Fruit fly (Drosophila melanogaster): Measurements from ENCODE around the gene CG42570.

Gene CG42570

DNA sequence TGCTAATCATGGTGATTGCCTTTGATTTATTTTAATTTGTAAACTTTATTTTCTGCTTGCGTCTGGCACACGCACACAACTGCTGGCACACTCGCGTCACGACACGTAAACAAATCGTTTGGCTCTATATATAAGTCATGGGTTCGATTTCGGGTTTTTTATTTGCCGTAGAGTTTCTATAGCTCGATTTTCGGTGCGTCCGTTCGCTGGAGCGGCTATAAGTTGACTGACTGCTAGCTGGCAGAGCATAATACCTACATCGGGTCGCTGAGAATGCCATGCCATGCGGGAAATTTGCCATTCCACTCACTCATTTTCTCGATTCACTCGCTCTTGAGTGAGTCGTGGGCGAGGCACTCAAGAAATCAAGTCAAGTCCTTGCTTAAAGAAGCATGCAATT, 10.6 kb downstream of the CG42570 start, which contains the start of gene comm:
Gene comm, minus strand, starts transcription at position 236 of the 400 bp plus-strand sequence.
- no peak for TF ChIP-seq CG15011 (GFP tag; optimal IDR thresholded peaks at IDR 0.05)
- no peak for TF ChIP-seq jing (GFP tag; optimal IDR thresholded peaks at IDR 0.05)
- TF ChIP-seq CG10462 (GFP tag; optimal IDR thresholded peaks at IDR 0.05) = no peak
- no peak for TF ChIP-seq CG5245 (GFP tag; optimal IDR thresholded peaks at IDR 0.05)
- TF ChIP-seq CG30431 (GFP tag; optimal IDR thresholded peaks at IDR 0.05) = no peak
- peak in 1 of 3 experiments; percentile 14 for TF ChIP-seq Stat92E (GFP tag; optimal IDR thresholded peaks at IDR 0.05)
- peak; percentile 28 for TF ChIP-seq Hmr (GFP tag; optimal IDR thresholded peaks at IDR 0.05)
- TF ChIP-seq dysf (GFP tag; IDR thresholded peaks at IDR 0.05) = peak; percentile 7; the same call in 1 of the 3 replicates
- no peak for TF ChIP-seq CG16815 (GFP tag; optimal IDR thresholded peaks at IDR 0.05)
- peak; percentile 33; the same call in 1 of the 2 replicates for TF ChIP-seq CG1024 (GFP tag; IDR thresholded peaks at IDR 0.05)
- no peak for TF ChIP-seq nmo (GFP tag; optimal IDR thresholded peaks at IDR 0.05)
- no peak for TF ChIP-seq CG6654 (GFP tag; optimal IDR thresholded peaks at IDR 0.05)
- no peak for TF ChIP-seq emc (GFP tag; optimal IDR thresholded peaks at IDR 0.05)
- no peak for TF ChIP-seq CoRest (tag; optimal IDR thresholded peaks at IDR 0.05)
- no peak for TF ChIP-seq CG4854 (GFP tag; optimal IDR thresholded peaks at IDR 0.05)
- no peak for TF ChIP-seq Atf3 (GFP tag; optimal IDR thresholded peaks at IDR 0.05)
- TF ChIP-seq CG7786 (GFP tag; optimal IDR thresholded peaks at IDR 0.05) = no peak
- TF ChIP-seq fd64A (GFP tag; optimal IDR thresholded peaks at IDR 0.05) = no peak
- no peak for TF ChIP-seq CG9932 (GFP tag; IDR thresholded peaks at IDR 0.05)
- TF ChIP-seq Lpt (GFP tag; optimal IDR thresholded peaks at IDR 0.05) = no peak
- TF ChIP-seq vvl (GFP tag; IDR thresholded peaks at IDR 0.05) = peak; percentile 82
- peak; percentile 32 for TF ChIP-seq CG12299 (tag; optimal IDR thresholded peaks at IDR 0.05)
- TF ChIP-seq CG17612 (GFP tag; IDR thresholded peaks at IDR 0.05) = no peak
- 0 out of 2 replicates have a peak, but pooled peaks have one; percentile 41 for TF ChIP-seq onecut (GFP tag; IDR thresholded peaks at IDR 0.05)
- TF ChIP-seq psq (GFP tag; optimal IDR thresholded peaks at IDR 0.05) = no peak
- peak; percentile 15 for TF ChIP-seq dmrt99B (tag; optimal IDR thresholded peaks at IDR 0.05)
- TF ChIP-seq mam (GFP tag; optimal IDR thresholded peaks at IDR 0.05) = no peak
- TF ChIP-seq CG17568 (GFP tag; optimal IDR thresholded peaks at IDR 0.05) = peak; percentile 33
- 0 out of 2 replicates have a peak, but pooled peaks have one; percentile 13 for TF ChIP-seq CG6689 (GFP tag; IDR thresholded peaks at IDR 0.05)
- TF ChIP-seq CG5180 (GFP tag; optimal IDR thresholded peaks at IDR 0.05) = no peak
- TF ChIP-seq Jarid2 (GFP tag; optimal IDR thresholded peaks at IDR 0.05) = peak; percentile 100
- no peak for TF ChIP-seq usp (GFP tag; optimal IDR thresholded peaks at IDR 0.05)
- TF ChIP-seq CG8765 (GFP tag; IDR thresholded peaks at IDR 0.05) = peak; percentile 17; the same call in 1 of the 2 replicates
- no peak for TF ChIP-seq H2.0 (GFP tag; IDR thresholded peaks at IDR 0.05)
- peak; percentile 27 for TF ChIP-seq CG1603 (tag; optimal IDR thresholded peaks at IDR 0.05)
- no peak for TF ChIP-seq Ssrp (tag; optimal IDR thresholded peaks at IDR 0.05)
- no peak; the same call in 2 of the 3 replicates for TF ChIP-seq mld (GFP tag; IDR thresholded peaks at IDR 0.05; ENCODE audit: partially characterized antibody)
- peak; percentile 1 for TF ChIP-seq ac (GFP tag; optimal IDR thresholded peaks at IDR 0.05)
- 0 out of 3 replicates have a peak, but pooled peaks have one; percentile 36 for TF ChIP-seq CG6175 (GFP tag; IDR thresholded peaks at IDR 0.05)
- TF ChIP-seq CG8944 (GFP tag; optimal IDR thresholded peaks at IDR 0.05) = no peak
- TF ChIP-seq CG14667 (GFP tag; IDR thresholded peaks at IDR 0.05) = no peak
- TF ChIP-seq Optix (GFP tag; IDR thresholded peaks at IDR 0.05) = no peak
- no peak for TF ChIP-seq CG4282 (GFP tag; optimal IDR thresholded peaks at IDR 0.05)
- no peak for TF ChIP-seq ttk (GFP tag; IDR thresholded peaks at IDR 0.05)
- no peak for TF ChIP-seq CG8388 (GFP tag; optimal IDR thresholded peaks at IDR 0.05)
- peak; percentile 41 for TF ChIP-seq CG7745 (tag; optimal IDR thresholded peaks at IDR 0.05)
- no peak for TF ChIP-seq CG5953 (GFP tag; IDR thresholded peaks at IDR 0.05)
- TF ChIP-seq Sry-δ (GFP tag; optimal IDR thresholded peaks at IDR 0.05) = no peak
- no peak for TF ChIP-seq CG6813 (GFP tag; optimal IDR thresholded peaks at IDR 0.05)
- no peak for TF ChIP-seq Ets65A (GFP tag)
- TF ChIP-seq CG3838 (GFP tag; optimal IDR thresholded peaks at IDR 0.05) = no peak
